Worm (Caenorhabditis elegans): Measurements from ENCODE around the gene mlc-5.

mlc-5 gene

DNA sequence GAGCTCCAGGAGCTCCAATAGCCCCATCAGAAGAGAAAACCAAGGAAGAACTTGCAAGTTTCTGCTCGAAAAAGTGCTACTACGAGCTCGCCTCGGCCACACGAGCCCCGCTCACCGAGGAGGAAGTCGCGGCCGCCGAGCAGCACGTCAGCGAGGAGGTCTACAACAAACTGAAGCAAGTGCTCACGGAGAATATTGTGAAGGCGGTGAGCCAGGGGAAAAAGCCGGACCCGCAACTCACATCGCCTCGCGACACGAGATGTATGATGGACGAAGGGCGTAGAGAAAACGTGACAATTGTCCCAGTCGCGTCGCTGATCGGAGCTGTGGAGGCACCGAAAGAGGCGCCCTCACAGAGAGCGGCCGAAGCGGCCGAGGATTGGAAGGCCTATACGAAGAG is 29.6 kb downstream of the mlc-5 start:
- no peak for TF ChIP-seq ceh-16 (tag; optimal IDR thresholded peaks at IDR 0.05)
- TF ChIP-seq egl-5 (tag; optimal IDR thresholded peaks at IDR 0.05): no peak
- TF ChIP-seq fkh-10 (GFP tag; optimal IDR thresholded peaks at IDR 0.05): no peak
- no peak for TF ChIP-seq ama-1 (optimal IDR thresholded peaks at IDR 0.05)
- no peak for TF ChIP-seq mml-1 (tag; optimal IDR thresholded peaks at IDR 0.05)
- TF ChIP-seq hmg-11 (tag; optimal IDR thresholded peaks at IDR 0.05): no peak
- TF ChIP-seq eor-1 (tag; optimal IDR thresholded peaks at IDR 0.05): no peak
- no peak for TF ChIP-seq lin-39 (tag; optimal IDR thresholded peaks at IDR 0.05)
- TF ChIP-seq skn-1 (tag; optimal IDR thresholded peaks at IDR 0.05): no peak
- TF ChIP-seq elt-2 (tag; optimal IDR thresholded peaks at IDR 0.05): no peak
- no peak for TF ChIP-seq ceh-9 (tag; optimal IDR thresholded peaks at IDR 0.05)
- no peak for TF ChIP-seq nhr-76 (tag; optimal IDR thresholded peaks at IDR 0.05)
- no peak for TF ChIP-seq ztf-11 (tag; optimal IDR thresholded peaks at IDR 0.05)
- no peak for TF ChIP-seq nhr-43 (tag; optimal IDR thresholded peaks at IDR 0.05; ENCODE audit: poor library complexity, severe bottlenecking)
- TF ChIP-seq nhr-237 (tag; optimal IDR thresholded peaks at IDR 0.05): no peak

DNA sequence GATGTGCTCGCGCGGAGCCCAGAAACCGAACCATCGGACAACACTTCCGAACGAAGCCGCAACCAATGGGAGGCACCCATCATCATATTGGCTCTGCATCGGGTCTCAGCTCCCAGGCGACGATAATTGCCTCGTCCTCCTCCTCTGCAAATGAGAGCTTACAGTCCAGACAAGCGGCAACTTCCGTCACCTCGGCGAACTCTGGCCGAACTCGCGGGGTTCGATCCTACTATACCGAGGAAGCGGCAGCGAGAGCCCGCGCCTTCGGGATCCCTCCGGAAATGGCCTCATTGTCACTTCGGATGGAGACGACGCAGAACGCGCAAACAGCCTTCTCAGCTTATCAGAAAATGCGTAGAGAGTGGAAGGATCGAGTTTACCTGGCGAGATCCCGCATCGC is 31.8 kb downstream of the mlc-5 start:
- TF ChIP-seq unc-62 (GFP tag; optimal IDR thresholded peaks at IDR 0.05): no peak
- no peak for TF ChIP-seq lsy-12 (tag; optimal IDR thresholded peaks at IDR 0.05)
- TF ChIP-seq zag-1 (tag; optimal IDR thresholded peaks at IDR 0.05): no peak
- no peak for TF ChIP-seq nhr-67 (tag; optimal IDR thresholded peaks at IDR 0.05)
- no peak for TF ChIP-seq ceh-9 (tag; optimal IDR thresholded peaks at IDR 0.05)
- no peak for TF ChIP-seq fos-1 (tag; optimal IDR thresholded peaks at IDR 0.05)
- no peak for TF ChIP-seq aly-2 (tag; optimal IDR thresholded peaks at IDR 0.05)
- no peak for TF ChIP-seq snpc-4 (tag; optimal IDR thresholded peaks at IDR 0.05)
- TF ChIP-seq ztf-4 (tag; optimal IDR thresholded peaks at IDR 0.05): no peak
- no peak for TF ChIP-seq nfya-1 (tag; optimal IDR thresholded peaks at IDR 0.05; ENCODE audit: insufficient read depth)
- no peak for TF ChIP-seq daf-12 (tag; optimal IDR thresholded peaks at IDR 0.05)
- no peak for TF ChIP-seq pha-4 (tag; optimal IDR thresholded peaks at IDR 0.05)
- TF ChIP-seq sea-2 (GFP tag; optimal IDR thresholded peaks at IDR 0.05): no peak
- no peak for TF ChIP-seq hmg-11 (tag; optimal IDR thresholded peaks at IDR 0.05)
- no peak for TF ChIP-seq nhr-28 (tag; optimal IDR thresholded peaks at IDR 0.05)

DNA sequence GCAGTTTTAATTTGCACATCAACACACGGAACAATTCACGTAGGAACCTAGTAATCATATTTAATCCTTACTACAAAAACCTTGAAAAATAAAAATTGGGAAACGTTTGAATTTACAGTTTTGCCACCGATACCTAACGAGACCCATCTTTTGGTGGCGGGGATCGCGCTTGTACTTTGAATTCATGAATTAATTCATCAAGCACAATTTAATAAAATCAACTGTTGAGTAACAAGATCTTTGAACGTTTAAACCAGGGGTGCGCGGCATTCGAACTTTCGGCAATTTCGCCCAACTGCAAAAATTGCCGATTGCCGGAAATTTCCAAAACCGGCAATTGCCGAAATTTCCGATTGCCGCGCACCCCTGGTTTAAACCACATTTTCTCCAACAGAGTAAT is 33.6 kb downstream of the mlc-5 start:
- no peak for TF ChIP-seq pqm-1 (tag; optimal IDR thresholded peaks at IDR 0.05)
- TF ChIP-seq elt-3 (tag; optimal IDR thresholded peaks at IDR 0.05): no peak
- no peak for TF ChIP-seq ama-1 (optimal IDR thresholded peaks at IDR 0.05)
- TF ChIP-seq jun-1 (tag; optimal IDR thresholded peaks at IDR 0.05): no peak
- no peak for TF ChIP-seq aly-2 (tag; optimal IDR thresholded peaks at IDR 0.05)
- no peak for TF ChIP-seq skn-1 (tag; optimal IDR thresholded peaks at IDR 0.05)
- no peak for TF ChIP-seq R02D3.7 (tag; optimal IDR thresholded peaks at IDR 0.05)
- no peak for TF ChIP-seq ceh-82 (tag; optimal IDR thresholded peaks at IDR 0.05)
- TF ChIP-seq fos-1 (tag; optimal IDR thresholded peaks at IDR 0.05): no peak
- no peak for TF ChIP-seq egl-27 (tag; optimal IDR thresholded peaks at IDR 0.05)
- no peak for TF ChIP-seq nhr-11 (tag; optimal IDR thresholded peaks at IDR 0.05)
- TF ChIP-seq nhr-237 (tag; optimal IDR thresholded peaks at IDR 0.05): no peak
- no peak for TF ChIP-seq ceh-9 (tag; optimal IDR thresholded peaks at IDR 0.05)
- no peak for TF ChIP-seq eor-1 (tag; optimal IDR thresholded peaks at IDR 0.05)
- TF ChIP-seq lin-39 (tag; optimal IDR thresholded peaks at IDR 0.05): no peak
- no peak for TF ChIP-seq unc-39 (tag; optimal IDR thresholded peaks at IDR 0.05)

DNA sequence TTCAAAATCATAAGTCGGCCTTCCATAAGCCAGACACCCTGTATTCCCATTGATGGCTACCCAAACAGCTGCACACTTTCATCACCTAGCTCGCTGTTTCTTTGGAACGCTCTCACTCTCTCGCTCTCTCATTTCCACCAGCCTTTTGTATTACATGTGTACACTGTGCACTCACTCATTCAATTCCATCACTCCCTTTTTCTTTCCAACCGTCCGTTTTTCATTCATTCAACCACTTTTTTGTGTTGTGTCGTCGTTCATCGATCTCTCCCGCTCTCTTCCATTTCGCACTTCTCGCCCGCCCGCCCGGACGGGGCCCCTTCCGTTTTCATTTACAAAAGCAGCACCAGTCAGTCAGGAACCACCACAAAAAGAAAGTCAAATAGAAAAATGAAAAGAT is 34.9 kb downstream of the mlc-5 start:
- TF ChIP-seq nhr-11 (tag; optimal IDR thresholded peaks at IDR 0.05) (no peak), nhr-76 (tag; optimal IDR thresholded peaks at IDR 0.05) (no peak), nfya-1 (tag; optimal IDR thresholded peaks at IDR 0.05; ENCODE audit: insufficient read depth) (no peak), mdl-1 (tag; optimal IDR thresholded peaks at IDR 0.05) (no peak), skn-1 (tag; optimal IDR thresholded peaks at IDR 0.05) (no peak), hmg-11 (tag; optimal IDR thresholded peaks at IDR 0.05) (peak; percentile 16), elt-2 (tag; optimal IDR thresholded peaks at IDR 0.05) (peak; percentile 37), ceh-82 (tag; optimal IDR thresholded peaks at IDR 0.05) (no peak), pha-4 (tag; optimal IDR thresholded peaks at IDR 0.05) (peak; percentile 80), elt-3 (tag; optimal IDR thresholded peaks at IDR 0.05) (no peak)

Data from whole organism, L3 larva.